Worm (Caenorhabditis elegans) whole organism, young adult: ENCODE data around the gene nspc-18.
A peak's percentile ranks its signal among the peaks of the same experiment; 100 is the strongest.

Source experiments
- B0019.2 ChIP-seq: fragments of 200-800 bp; sonication (Bioruptor generic); conservative IDR thresholded peaks from 2 replicates; pipeline ENCODE4 v1.3.6; 2022; ENCODE audit warnings: missing genetic modification reagents, missing genetic modification characterization, missing compliant biosample characterization
- B0035.1 ChIP-seq: sonication (generic microtip); optimal IDR thresholded peaks from 2 replicates; lab custom pipeline; 2016; ENCODE audit warnings: missing genetic modification characterization, mild to moderate bottlenecking, missing compliant biosample characterization, missing genotype, missing genetic modification reagents
- B0261.1 ChIP-seq: sonication (generic microtip); optimal IDR thresholded peaks from 2 replicates; lab custom pipeline; 2016; ENCODE audit warnings: mild to moderate bottlenecking, missing genetic modification characterization, moderate library complexity, missing compliant biosample characterization
- C06A6.2 ChIP-seq: fragments of 200-800 bp; sonication (Bioruptor generic); conservative IDR thresholded peaks from 2 replicates; pipeline ENCODE4 v1.3.6; 2022; ENCODE audit warnings: missing genetic modification characterization, missing compliant biosample characterization
- C17E4.6 ChIP-seq: fragments of 200-800 bp; sonication (Bioruptor generic); IDR thresholded peaks from 2 replicates; pipeline ENCODE4 v1.3.6; 2022; ENCODE audit warnings: missing genetic modification reagents, missing genetic modification characterization, missing compliant biosample characterization
- F37B4.10 ChIP-seq: fragments of 200-800 bp; sonication (Bioruptor generic); IDR thresholded peaks from 2 replicates; pipeline ENCODE4 v1.3.6; 2022; ENCODE audit warnings: missing genetic modification characterization, missing compliant biosample characterization
- F52B5.7 ChIP-seq: sonication (generic microtip); optimal IDR thresholded peaks from 2 replicates; lab custom pipeline; 2016; ENCODE audit warnings: mild to moderate bottlenecking, missing genetic modification characterization, missing compliant biosample characterization
- K12H6.12 ChIP-seq: fragments of 200-800 bp; sonication (Bioruptor generic); optimal IDR thresholded peaks from 2 replicates; lab custom pipeline; 2018; ENCODE audit warnings: mild to moderate bottlenecking, missing genetic modification characterization, missing compliant biosample characterization
- Y53F4B.3 ChIP-seq: fragments of 200-800 bp; sonication (Bioruptor generic); IDR thresholded peaks from 2 replicates; pipeline ENCODE4 v1.3.6; 2022; ENCODE audit warnings: missing genetic modification reagents, missing genetic modification characterization, missing compliant biosample characterization
- atf-7 ChIP-seq: sonication (generic microtip); optimal IDR thresholded peaks from 2 replicates; lab custom pipeline; 2017; ENCODE audit warnings: mild to moderate bottlenecking, missing genetic modification characterization, missing compliant biosample characterization
- ceh-27 ChIP-seq: fragments of 200-800 bp; sonication (Bioruptor generic); optimal IDR thresholded peaks from 2 replicates; lab custom pipeline; 2018; ENCODE audit warnings: mild to moderate bottlenecking, missing genetic modification characterization, moderate library complexity, missing compliant biosample characterization
- ceh-58 ChIP-seq: fragments of 200-800 bp; sonication (Bioruptor generic); IDR thresholded peaks from 2 replicates; pipeline ENCODE4 v1.3.6; 2022; ENCODE audit warnings: missing genetic modification characterization, missing compliant biosample characterization
- ceh-79 ChIP-seq: sonication (generic microtip); optimal IDR thresholded peaks from 2 replicates; lab custom pipeline; 2017; ENCODE audit warnings: mild to moderate bottlenecking, missing genetic modification characterization, missing compliant biosample characterization
- dox-1 ChIP-seq: fragments of 200-800 bp; sonication (Bioruptor generic); IDR thresholded peaks from 2 replicates; pipeline ENCODE4 v1.3.6; 2022; ENCODE audit warnings: missing genetic modification reagents, missing genetic modification characterization, missing compliant biosample characterization
- him-1 ChIP-seq: sonication (generic microtip); optimal IDR thresholded peaks from 2 replicates; lab custom pipeline; 2016; ENCODE audit warnings: missing genotype, missing genetic modification reagents, missing genetic modification characterization, missing compliant biosample characterization
- hlh-12 ChIP-seq: sonication (generic microtip); optimal IDR thresholded peaks from 2 replicates; lab custom pipeline; 2016; ENCODE audit warnings: missing genetic modification characterization, missing compliant biosample characterization
- hsf-1 ChIP-seq: fragments of 200-800 bp; sonication (Bioruptor generic); IDR thresholded peaks from 2 replicates; pipeline ENCODE4 v1.3.6; 2022; ENCODE audit warnings: missing genetic modification reagents, missing genetic modification characterization, missing compliant biosample characterization
- lag-1 ChIP-seq: fragments of 200-800 bp; sonication (Bioruptor generic); IDR thresholded peaks from 2 replicates; pipeline ENCODE4 v1.3.6; 2022; ENCODE audit warnings: missing genetic modification reagents, missing genetic modification characterization, missing compliant biosample characterization
- lir-1 ChIP-seq: fragments of 200-800 bp; sonication (Bioruptor generic); conservative IDR thresholded peaks from 2 replicates; pipeline ENCODE4 v1.3.6; 2022; ENCODE audit warnings: missing genetic modification reagents, missing genetic modification characterization, missing compliant biosample characterization
- madf-6 ChIP-seq: fragments of 200-800 bp; sonication (Bioruptor generic); IDR thresholded peaks from 2 replicates; pipeline ENCODE4 v1.3.6; 2022; ENCODE audit warnings: missing genetic modification reagents, missing genetic modification characterization, missing compliant biosample characterization
- mcd-1 ChIP-seq: fragments of 200-800 bp; sonication (Bioruptor generic); IDR thresholded peaks from 2 replicates; pipeline ENCODE4 v1.3.6; 2022; ENCODE audit warnings: missing genetic modification reagents, missing genetic modification characterization, missing compliant biosample characterization
- mel-28 ChIP-seq: sonication (generic microtip); optimal IDR thresholded peaks from 2 replicates; lab custom pipeline; 2016; ENCODE audit warnings: borderline replicate concordance, mild to moderate bottlenecking, missing genetic modification characterization, missing compliant biosample characterization
- nfyb-1 ChIP-seq: fragments of 200-800 bp; sonication (Bioruptor generic); IDR thresholded peaks from 2 replicates; pipeline ENCODE4 v1.3.6; 2022; ENCODE audit warnings: missing genetic modification reagents, missing genetic modification characterization, missing compliant biosample characterization
- nhr-120 ChIP-seq: fragments of 200-800 bp; sonication (Bioruptor generic); IDR thresholded peaks from 2 replicates; pipeline ENCODE4 v1.3.6; 2022; ENCODE audit warnings: missing genetic modification characterization, missing compliant biosample characterization
- nhr-27 ChIP-seq: fragments of 200-800 bp; sonication (Bioruptor generic); optimal IDR thresholded peaks from 2 replicates; lab custom pipeline; 2018; ENCODE audit warnings: mild to moderate bottlenecking, missing genetic modification characterization, moderate library complexity, missing compliant biosample characterization
- nhr-80 ChIP-seq: sonication (generic microtip); optimal IDR thresholded peaks from 2 replicates; lab custom pipeline; 2016; ENCODE audit warnings: missing genetic modification characterization, missing compliant biosample characterization
- nhr-90 ChIP-seq: sonication (generic microtip); optimal IDR thresholded peaks from 2 replicates; lab custom pipeline; 2016; ENCODE audit warnings: missing genotype, mild to moderate bottlenecking, missing genetic modification characterization, missing compliant biosample characterization
- rcor-1 ChIP-seq: fragments of 200-800 bp; sonication (Bioruptor generic); IDR thresholded peaks from 2 replicates; pipeline ENCODE4 v1.3.6; 2022; ENCODE audit warnings: missing genetic modification reagents, missing genetic modification characterization, missing compliant biosample characterization
- repo-1 ChIP-seq: sonication (generic microtip); optimal IDR thresholded peaks from 2 replicates; lab custom pipeline; 2017; ENCODE audit warnings: mild to moderate bottlenecking, missing genetic modification characterization, missing compliant biosample characterization
- sdz-38 ChIP-seq: sonication (generic microtip); optimal IDR thresholded peaks from 2 replicates; lab custom pipeline; 2016; ENCODE audit warnings: missing genotype, missing genetic modification characterization, missing compliant biosample characterization
- snpc-1.3 ChIP-seq: sonication (generic microtip); optimal IDR thresholded peaks from 2 replicates; lab custom pipeline; 2017; ENCODE audit warnings: missing genetic modification characterization, mild to moderate bottlenecking, missing compliant biosample characterization, antibody characterized with exemption, moderate library complexity, missing genotype, missing genetic modification reagents; ENCODE audit not compliant: insufficient read depth
- snpc-3.4 ChIP-seq: sonication (generic microtip); optimal IDR thresholded peaks from 2 replicates; lab custom pipeline; 2017; ENCODE audit warnings: missing genetic modification characterization, mild to moderate bottlenecking, missing compliant biosample characterization, antibody characterized with exemption, moderate library complexity, missing genotype, missing genetic modification reagents
- snpc-4 ChIP-seq, 5 experiments: fragments of 150-350 bp in 1 of 5; sonication (generic microtip) in 4 of 5; optimal IDR thresholded peaks; 2 replicates each; lab custom pipeline; 2014 to 2018; ENCODE audit warnings: missing genetic modification characterization in 5 of 5, missing biosample characterization in 3 of 5, antibody characterized with exemption in 2 of 5, mild to moderate bottlenecking in 2 of 5, missing compliant biosample characterization in 2 of 5, missing genotype in 2 of 5, moderate library complexity in 2 of 5, missing genetic modification reagents in 1 of 5
- unc-130 ChIP-seq: sonication (generic microtip); optimal IDR thresholded peaks from 2 replicates; lab custom pipeline; 2016; ENCODE audit warnings: missing genetic modification reagents, missing genetic modification characterization, missing compliant biosample characterization
- zfh-2 ChIP-seq: fragments of 200-800 bp; sonication (Bioruptor generic); conservative IDR thresholded peaks from 2 replicates; pipeline ENCODE4 v1.3.6; 2022; ENCODE audit warnings: missing genetic modification reagents, missing genetic modification characterization, missing compliant biosample characterization
- zim-3 ChIP-seq: sonication (generic microtip); optimal IDR thresholded peaks from 2 replicates; lab custom pipeline; 2017; ENCODE audit warnings: mild to moderate bottlenecking, missing genetic modification characterization, moderate library complexity, missing compliant biosample characterization
- ztf-18 ChIP-seq: sonication (generic microtip); optimal IDR thresholded peaks from 2 replicates; lab custom pipeline; 2016; ENCODE audit warnings: missing genotype, mild to moderate bottlenecking, missing genetic modification characterization, missing compliant biosample characterization
- ztf-26 ChIP-seq: sonication (generic microtip); optimal IDR thresholded peaks from 2 replicates; lab custom pipeline; 2017; ENCODE audit warnings: missing genetic modification characterization, missing compliant biosample characterization

nspc-18 gene

DNA sequence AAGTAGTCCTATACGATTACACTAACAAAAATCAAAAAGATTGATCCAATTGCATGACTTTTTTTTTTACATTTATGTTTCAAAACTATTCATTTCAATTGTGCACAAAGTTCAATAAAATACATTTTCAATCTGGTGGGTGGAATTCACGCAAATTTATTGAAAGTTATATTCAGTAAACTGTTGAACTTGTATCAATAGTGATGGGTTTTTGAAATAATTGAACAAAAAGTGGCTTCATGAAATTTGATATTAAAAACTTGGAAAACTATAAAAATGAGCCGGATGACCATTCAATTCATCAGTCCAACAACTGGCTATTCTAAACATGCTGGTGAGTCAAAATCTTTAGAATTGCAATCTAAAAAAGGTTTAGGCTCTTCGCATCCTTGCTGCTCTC is 4.2 kb downstream of the nspc-18 start, which contains the start of gene nspc-16:
TSS of gene nspc-16 (plus strand) at position 301 of the 400 bp plus-strand sequence.
- no peak for TF ChIP-seq zfh-2 (GFP tag; lab: Robert Waterston, UW)
- TF ChIP-seq C17E4.6: no peak
- no peak for TF ChIP-seq B0035.1 (tag; lab: Kevin White, UChicago)
- TF ChIP-seq nfyb-1: no peak
- no peak for TF ChIP-seq hsf-1 (GFP tag; lab: Robert Waterston, UW)
- TF ChIP-seq ceh-27 (GFP tag; lab: Kevin White, UChicago): no peak
- TF ChIP-seq ztf-18 (tag; lab: Kevin White, UChicago): no peak
- TF ChIP-seq him-1 (tag; lab: Kevin White, UChicago): no peak
- no peak for TF ChIP-seq nhr-90 (tag; lab: Kevin White, UChicago)
- no peak for TF ChIP-seq atf-7 (tag; lab: Kevin White, UChicago)
- TF ChIP-seq lag-1 (GFP tag; lab: Robert Waterston, UW): no peak
- TF ChIP-seq ceh-58 (GFP tag; lab: Robert Waterston, UW): no peak
- TF ChIP-seq zim-3 (tag; lab: Kevin White, UChicago): no peak
- no peak for TF ChIP-seq snpc-3.4

ce11 chrX:14520463-14520862 is 7.0 kb downstream of the nspc-18 start, which contains the start of gene D1025.1:
D1025.1 (plus strand) TSS chrX:14520763.
- TF ChIP-seq nhr-27 (no peak), atf-7 (tag; lab: Kevin White, UChicago) (no peak), B0019.2 (no peak), sdz-38 (tag; lab: Kevin White, UChicago) (no peak), mcd-1 (no peak), F52B5.7 (tag; lab: Kevin White, UChicago) (no peak), ceh-79 (tag; lab: Kevin White, UChicago) (no peak), repo-1 (tag; lab: Kevin White, UChicago) (no peak), Y53F4B.3 (GFP tag; lab: Robert Waterston, UW) (no peak), C06A6.2 (GFP tag; lab: Robert Waterston, UW) (no peak), mel-28 (tag; lab: Kevin White, UChicago) (no peak), hlh-12 (no peak), K12H6.12 (tag; lab: Kevin White, UChicago) (no peak), ztf-26 (tag; lab: Kevin White, UChicago) (no peak), dox-1 (GFP tag; lab: Robert Waterston, UW) (no peak), lir-1 (GFP tag; lab: Robert Waterston, UW) (no peak), snpc-1.3 (tag; lab: Kevin White, UChicago) (no peak), rcor-1 (GFP tag; lab: Robert Waterston, UW) (no peak), madf-6 (no peak)

- TF ChIP-seq nhr-120 (GFP tag; lab: Robert Waterston, UW) (no peak), snpc-4 (GFP tag; optimal IDR thresholded peaks at IDR 0.05; lab: Kevin White, UChicago) (no peak), snpc-4 (tag; optimal IDR thresholded peaks at IDR 0.05; lab: Kevin White, UChicago) (peak in 2 of 4 experiments; percentile 41 to 66), zfh-2 (GFP tag; lab: Robert Waterston, UW) (peak; percentile 60; the same call in 1 of the 2 replicates)
These were observed 9.6 kb downstream of the nspc-18 start for ce11 chrX:14517842-14518241.

DNA sequence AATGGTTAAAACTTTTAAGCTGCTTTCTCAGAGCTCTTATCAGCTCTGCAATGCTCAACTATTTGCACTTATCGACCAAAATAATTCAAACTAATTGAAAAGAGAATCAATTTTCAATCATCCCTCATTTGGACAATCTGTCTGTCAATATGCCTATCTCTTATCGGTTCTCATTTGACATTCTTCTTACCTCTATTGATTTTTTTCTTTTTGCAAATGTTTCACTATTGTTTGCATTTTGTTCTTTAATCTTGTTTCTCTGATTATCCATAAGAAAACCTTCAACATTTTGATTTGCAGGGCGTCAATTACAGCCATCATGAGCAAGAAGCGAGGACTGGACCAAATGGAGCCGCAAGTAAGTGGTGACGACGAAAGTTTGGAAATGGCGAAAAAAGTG is 10.9 kb downstream of the nspc-18 start, which contains the start of gene D1025.10:
TSS of gene D1025.10 (plus strand) at position 301 of the 400 bp plus-strand sequence.
- TF ChIP-seq dox-1 (GFP tag; lab: Robert Waterston, UW) (no peak), ceh-79 (tag; lab: Kevin White, UChicago) (no peak), F37B4.10 (GFP tag; lab: Robert Waterston, UW) (no peak), B0261.1 (tag; lab: Kevin White, UChicago) (no peak), nhr-80 (tag; lab: Kevin White, UChicago) (peak; percentile 20), snpc-1.3 (tag; lab: Kevin White, UChicago) (no peak), lag-1 (GFP tag; lab: Robert Waterston, UW) (no peak), unc-130 (GFP tag; lab: Kevin White, UChicago) (no peak), C17E4.6 (no peak)
